Worm (Caenorhabditis elegans): ENCODE results near the gene cyp-13A12.

ce11 chrIII:13061136-13061535, 36.8 kb downstream of the cyp-13A12 start:
- TF ChIP-seq F13C5.2 (tag; optimal IDR thresholded peaks at IDR 0.05) (no peak), ama-1 (optimal IDR thresholded peaks at IDR 0.05) (peak; percentile 80), tbx-11 (GFP tag; IDR thresholded peaks at IDR 0.05) (no peak), aly-1 (tag; optimal IDR thresholded peaks at IDR 0.05) (no peak), tbx-37 (GFP tag; conservative IDR thresholded peaks at IDR 0.05) (no peak; the same call in 1 of the 2 replicates), hmg-4 (GFP tag; optimal IDR thresholded peaks at IDR 0.05) (no peak), hmbx-1 (tag; optimal IDR thresholded peaks at IDR 0.05) (no peak), ceh-13 (GFP tag; optimal IDR thresholded peaks at IDR 0.05) (no peak), scrt-1 (GFP tag; IDR thresholded peaks at IDR 0.05) (no peak), B0310.2 (tag; optimal IDR thresholded peaks at IDR 0.05) (no peak), pes-1 (GFP tag; IDR thresholded peaks at IDR 0.05) (no peak), ets-7 (tag; optimal IDR thresholded peaks at IDR 0.05) (no peak), sea-1 (GFP tag; conservative IDR thresholded peaks at IDR 0.05) (no peak), flt-1 (GFP tag; IDR thresholded peaks at IDR 0.05) (no peak)

Data from whole organism, early embryonic.